Worm (Caenorhabditis elegans) whole organism, L1 larva: ENCODE results near the gene fbxa-208.

Experiments
- Y116A8C.19 ChIP-seq: sonication (generic microtip); optimal IDR thresholded peaks from 2 replicates; lab custom pipeline; 2016; ENCODE audit warnings: missing compliant biosample characterization, missing genetic modification characterization, borderline replicate concordance
- aha-1 ChIP-seq: fragments of 150-350 bp; optimal IDR thresholded peaks from 2 replicates; lab custom pipeline; 2014; ENCODE audit warnings: missing biosample characterization, missing genetic modification characterization
- alr-1 ChIP-seq: fragments of 200-800 bp; sonication (Bioruptor generic); optimal IDR thresholded peaks from 2 replicates; lab custom pipeline; 2018; ENCODE audit warnings: borderline replicate concordance, mild to moderate bottlenecking, missing genetic modification characterization, missing compliant biosample characterization
- aly-2 ChIP-seq: fragments of 150-350 bp; optimal IDR thresholded peaks from 2 replicates; lab custom pipeline; 2014; ENCODE audit warnings: missing biosample characterization, missing genetic modification characterization
- ama-1 ChIP-seq: fragments of 150-350 bp; optimal IDR thresholded peaks from 2 replicates; lab custom pipeline; 2014
- ceh-8 ChIP-seq: fragments of 200-800 bp; sonication (Bioruptor generic); optimal IDR thresholded peaks from 2 replicates; lab custom pipeline; 2018; ENCODE audit warnings: mild to moderate bottlenecking, missing genetic modification characterization, moderate library complexity, missing compliant biosample characterization
- ceh-90 ChIP-seq: sonication (generic microtip); optimal IDR thresholded peaks from 2 replicates; lab custom pipeline; 2016; ENCODE audit warnings: missing genetic modification characterization, missing compliant biosample characterization
- ces-1 ChIP-seq: fragments of 150-350 bp; optimal IDR thresholded peaks from 2 replicates; lab custom pipeline; 2014; ENCODE audit warnings: missing biosample characterization, missing genetic modification reagents, missing genetic modification characterization
- dpl-1 ChIP-seq, 3 experiments: fragments of 150-350 bp in 2 of 3; sonication (generic microtip) in 1 of 3; optimal IDR thresholded peaks; 2 replicates each; lab custom pipeline; 2014 to 2017; ENCODE audit warnings: missing biosample characterization in 3 of 3, missing genetic modification characterization in 3 of 3, missing genetic modification reagents in 3 of 3
- efl-1 ChIP-seq, 4 experiments: fragments of 150-350 bp; optimal IDR thresholded peaks in 3 of 4; peaks in 1 of 4; 1 replicate in 1 of 4; 2 replicates in 3 of 4; lab custom pipeline; 2014; ENCODE audit warnings: missing biosample characterization in 2 of 4, missing genetic modification characterization in 2 of 4, missing genetic modification reagents in 2 of 4
- efl-3 ChIP-seq: fragments of 200-800 bp; sonication (Bioruptor generic); optimal IDR thresholded peaks from 2 replicates; lab custom pipeline; 2018; ENCODE audit warnings: mild to moderate bottlenecking, missing genetic modification characterization, missing compliant biosample characterization
- egl-13 ChIP-seq: sonication (generic microtip); optimal IDR thresholded peaks from 2 replicates; lab custom pipeline; 2016; ENCODE audit warnings: missing genotype, missing genetic modification reagents, missing genetic modification characterization, missing compliant biosample characterization
- elt-2 ChIP-seq: sonication (generic microtip); optimal IDR thresholded peaks from 2 replicates; lab custom pipeline; 2016; ENCODE audit warnings: missing genetic modification characterization, mild to moderate bottlenecking, inconsistent platforms, missing compliant biosample characterization, missing genetic modification reagents
- fkh-10 ChIP-seq: sonication (generic microtip); optimal IDR thresholded peaks from 2 replicates; lab custom pipeline; 2017; ENCODE audit warnings: missing biosample characterization, missing genetic modification reagents, missing genetic modification characterization
- fkh-4 ChIP-seq: sonication (generic microtip); optimal IDR thresholded peaks from 2 replicates; lab custom pipeline; 2016; ENCODE audit warnings: missing compliant biosample characterization, missing genetic modification characterization, borderline replicate concordance
- fos-1 ChIP-seq: fragments of 150-350 bp; optimal IDR thresholded peaks from 2 replicates; lab custom pipeline; 2014; ENCODE audit warnings: missing biosample characterization, missing genetic modification characterization
- hlh-17 ChIP-seq: fragments of 200-800 bp; sonication (Bioruptor generic); optimal IDR thresholded peaks from 2 replicates; lab custom pipeline; 2018; ENCODE audit warnings: missing genetic modification characterization, mild to moderate bottlenecking, missing compliant biosample characterization, moderate library complexity, borderline replicate concordance
- hpl-2 ChIP-seq: fragments of 150-350 bp; optimal IDR thresholded peaks from 2 replicates; lab custom pipeline; 2014; ENCODE audit warnings: missing biosample characterization, missing genetic modification reagents, missing genetic modification characterization
- jun-1 ChIP-seq: fragments of 150-350 bp; optimal IDR thresholded peaks from 2 replicates; lab custom pipeline; 2014; ENCODE audit warnings: missing biosample characterization, missing genetic modification reagents, missing genetic modification characterization
- lin-14 ChIP-seq: fragments of 200-800 bp; sonication (Bioruptor generic); optimal IDR thresholded peaks from 2 replicates; lab custom pipeline; 2018; ENCODE audit warnings: mild to moderate bottlenecking, missing genetic modification characterization, moderate library complexity, missing compliant biosample characterization
- lin-35 ChIP-seq, 2 experiments: fragments of 150-350 bp; optimal IDR thresholded peaks; 2 replicates each; lab custom pipeline; 2014; ENCODE audit warnings: missing biosample characterization in 2 of 2, missing genetic modification characterization in 2 of 2, missing genetic modification reagents in 2 of 2
- lin-39 ChIP-seq: fragments of 150-350 bp; optimal IDR thresholded peaks from 2 replicates; lab custom pipeline; 2014; ENCODE audit warnings: missing biosample characterization, missing genetic modification reagents, missing genetic modification characterization
- lir-3 ChIP-seq: sonication (generic microtip); optimal IDR thresholded peaks from 2 replicates; lab custom pipeline; 2016; ENCODE audit warnings: mild to moderate bottlenecking, missing genetic modification characterization, moderate library complexity, missing compliant biosample characterization; ENCODE audit not compliant: poor library complexity
- mdl-1 ChIP-seq, 2 experiments: fragments of 150-350 bp; optimal IDR thresholded peaks; 2 replicates each; lab custom pipeline; 2014 to 2017; ENCODE audit warnings: missing biosample characterization in 2 of 2, missing genetic modification characterization in 2 of 2, inconsistent platforms in 1 of 2
- mef-2 ChIP-seq: fragments of 150-350 bp; optimal IDR thresholded peaks from 2 replicates; lab custom pipeline; 2014; ENCODE audit warnings: missing biosample characterization, missing genetic modification characterization
- mep-1 ChIP-seq: fragments of 150-350 bp; optimal IDR thresholded peaks from 2 replicates; lab custom pipeline; 2014; ENCODE audit warnings: missing biosample characterization, missing genetic modification characterization
- nhr-11 ChIP-seq: fragments of 150-350 bp; optimal IDR thresholded peaks from 2 replicates; lab custom pipeline; 2014; ENCODE audit warnings: missing biosample characterization, missing genetic modification characterization
- nhr-20 ChIP-seq: sonication (generic microtip); optimal IDR thresholded peaks from 2 replicates; lab custom pipeline; 2016; ENCODE audit warnings: mild to moderate bottlenecking, missing genetic modification characterization, missing compliant biosample characterization
- nhr-237 ChIP-seq: fragments of 150-350 bp; optimal IDR thresholded peaks from 2 replicates; lab custom pipeline; 2014; ENCODE audit warnings: missing biosample characterization, missing genetic modification characterization
- nhr-47 ChIP-seq: sonication (generic microtip); optimal IDR thresholded peaks from 2 replicates; lab custom pipeline; 2016; ENCODE audit warnings: mild to moderate bottlenecking, missing genetic modification characterization, moderate library complexity, missing compliant biosample characterization
- nhr-76 ChIP-seq: sonication (generic microtip); optimal IDR thresholded peaks from 2 replicates; lab custom pipeline; 2017; ENCODE audit warnings: missing biosample characterization, missing genetic modification characterization
- nhr-77 ChIP-seq: fragments of 150-350 bp; optimal IDR thresholded peaks from 2 replicates; lab custom pipeline; 2014; ENCODE audit warnings: missing biosample characterization, missing genetic modification characterization
- pag-3 ChIP-seq: sonication (generic microtip); optimal IDR thresholded peaks from 2 replicates; lab custom pipeline; 2017; ENCODE audit warnings: missing genetic modification characterization, mild to moderate bottlenecking, missing compliant biosample characterization, antibody characterized with exemption, borderline replicate concordance; ENCODE audit not compliant: insufficient read depth
- pqm-1 ChIP-seq: sonication (generic microtip); optimal IDR thresholded peaks from 3 replicates; lab custom pipeline; 2017; ENCODE audit warnings: missing biosample characterization, missing genetic modification characterization
- sup-37 ChIP-seq: fragments of 200-800 bp; sonication (Bioruptor generic); optimal IDR thresholded peaks from 2 replicates; lab custom pipeline; 2018; ENCODE audit warnings: mild to moderate bottlenecking, missing genetic modification characterization, missing compliant biosample characterization
- unc-30 ChIP-seq: sonication (generic microtip); optimal IDR thresholded peaks from 2 replicates; lab custom pipeline; 2017; ENCODE audit warnings: missing biosample characterization, missing genetic modification characterization
- unc-86 ChIP-seq: sonication (generic microtip); optimal IDR thresholded peaks from 2 replicates; lab custom pipeline; 2016; ENCODE audit warnings: missing genetic modification characterization, missing compliant biosample characterization
- unc-98 ChIP-seq: fragments of 200-800 bp; sonication (Bioruptor generic); IDR thresholded peaks from 2 replicates; pipeline ENCODE4 v1.3.6; 2022; ENCODE audit warnings: missing genetic modification characterization, missing compliant biosample characterization
- xbp-1 ChIP-seq: sonication (generic microtip); optimal IDR thresholded peaks from 2 replicates; lab custom pipeline; 2016; ENCODE audit warnings: missing genetic modification characterization, missing compliant biosample characterization
- zag-1 ChIP-seq: fragments of 150-350 bp; optimal IDR thresholded peaks from 2 replicates; lab custom pipeline; 2014; ENCODE audit warnings: missing biosample characterization, missing genetic modification characterization
- ztf-11 ChIP-seq, 2 experiments: sonication (generic microtip); optimal IDR thresholded peaks; 2 replicates each; lab custom pipeline; 2016 to 2017; ENCODE audit warnings: missing genetic modification characterization in 2 of 2, missing biosample characterization in 1 of 2, missing compliant biosample characterization in 1 of 2
- ztf-4 ChIP-seq: fragments of 150-350 bp; optimal IDR thresholded peaks from 2 replicates; lab custom pipeline; 2014; ENCODE audit warnings: missing biosample characterization, missing genetic modification characterization

The fbxa-208 gene

DNA sequence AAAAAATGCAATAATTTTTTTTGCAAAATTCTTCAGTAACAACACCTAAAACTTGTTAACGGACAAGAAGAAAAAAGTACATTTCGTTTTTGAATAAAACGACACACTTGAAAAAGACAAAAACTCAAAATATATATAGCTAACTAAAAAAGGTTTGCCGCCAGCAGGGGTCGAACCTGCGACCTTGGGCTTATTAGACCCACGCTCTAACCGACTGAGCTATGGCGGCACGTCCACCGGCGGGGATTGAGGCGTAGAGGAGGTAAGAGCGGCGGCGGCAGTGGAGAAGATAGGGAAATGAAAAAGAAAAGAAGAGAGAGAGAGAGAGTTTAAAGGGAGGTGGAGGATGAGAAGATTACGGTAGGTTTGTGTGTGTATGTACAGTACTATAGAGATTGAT, 38.4 kb upstream of the fbxa-208 start (continued):
- TF ChIP-seq pqm-1 (no peak), nhr-20 (tag; lab: Kevin White, UChicago) (peak; percentile 2)

ce11 chrIII:1218998-1219397, 37.6 kb upstream of the fbxa-208 start:
- TF ChIP-seq zag-1 (tag; lab: Kevin White, UChicago) (no peak), dpl-1 (GFP tag; optimal IDR thresholded peaks at IDR 0.05; lab: Kevin White, UChicago) (no peak), efl-1 (optimal IDR thresholded peaks at IDR 0.05; lab: Kevin White, UChicago) (no peak), efl-1 (GFP tag; optimal IDR thresholded peaks at IDR 0.05 in 1 of 2; lab: Kevin White, UChicago) (peak in 1 of 2 experiments; percentile 3), sup-37 (GFP tag; lab: Kevin White, UChicago) (no peak)

ce11 chrIII:1220012-1220411, 36.6 kb upstream of the fbxa-208 start:
- no peak for TF ChIP-seq lir-3 (tag; lab: Kevin White, UChicago)
- no peak for TF ChIP-seq egl-13 (tag; lab: Kevin White, UChicago)
- no peak for TF ChIP-seq pqm-1
- no peak for TF ChIP-seq nhr-11 (tag; lab: Kevin White, UChicago)
- no peak for TF ChIP-seq ama-1 (lab: Kevin White, UChicago)
- TF ChIP-seq Y116A8C.19 (tag; lab: Kevin White, UChicago) = no peak
- no peak for TF ChIP-seq pag-3 (tag; lab: Kevin White, UChicago)
- TF ChIP-seq ceh-8 (GFP tag; lab: Kevin White, UChicago) = no peak
- TF ChIP-seq elt-2 (tag; lab: Kevin White, UChicago) = peak; percentile 61
- TF ChIP-seq ceh-90 = no peak
- TF ChIP-seq efl-1 (optimal IDR thresholded peaks at IDR 0.05; lab: Kevin White, UChicago) = no peak
- peak in 1 of 2 experiments; percentile 83 for TF ChIP-seq efl-1 (GFP tag; optimal IDR thresholded peaks at IDR 0.05 in 1 of 2; lab: Kevin White, UChicago)
- no peak for TF ChIP-seq xbp-1 (tag; lab: Kevin White, UChicago)
- no peak for TF ChIP-seq nhr-20 (tag; lab: Kevin White, UChicago)
- TF ChIP-seq lin-14 (GFP tag; lab: Kevin White, UChicago) = peak; percentile 30
- no peak for TF ChIP-seq ztf-4
- TF ChIP-seq mef-2 = no peak
- TF ChIP-seq fkh-10 (GFP tag; lab: Kevin White, UChicago) = no peak
- no peak for TF ChIP-seq ces-1
- no peak for TF ChIP-seq fos-1 (tag; lab: Kevin White, UChicago)
- TF ChIP-seq aha-1 (tag; lab: Kevin White, UChicago) = no peak
- no peak for TF ChIP-seq lin-35 (GFP tag; optimal IDR thresholded peaks at IDR 0.05; lab: Kevin White, UChicago)

DNA sequence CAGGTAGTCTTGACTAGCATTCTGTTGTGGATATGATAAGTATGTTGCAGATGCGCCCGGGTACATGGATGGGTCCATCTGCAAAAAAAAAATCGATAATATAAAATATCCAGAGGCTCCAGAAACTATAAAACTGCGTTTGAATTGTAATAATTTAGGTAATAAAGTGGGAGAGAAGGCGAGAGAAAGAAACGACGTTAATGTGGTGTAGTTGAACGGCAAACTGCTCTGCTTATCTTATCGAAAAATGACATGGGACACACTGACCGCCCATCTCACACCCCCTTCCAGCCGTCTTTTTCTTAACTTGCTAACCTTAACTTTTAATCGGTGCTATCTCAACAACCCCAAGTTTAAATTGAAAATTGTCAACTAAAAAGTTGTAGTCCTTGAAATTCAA, 34.6 kb upstream of the fbxa-208 start:
- TF ChIP-seq mep-1 (tag; lab: Kevin White, UChicago) (no peak), elt-2 (tag; lab: Kevin White, UChicago) (peak; percentile 15), nhr-237 (tag; lab: Kevin White, UChicago) (no peak)

ce11 chrIII:1223319-1224093, 33.1 kb upstream of the fbxa-208 start:
- TF ChIP-seq ztf-11 (tag; optimal IDR thresholded peaks at IDR 0.05; lab: Kevin White, UChicago) (no peak), hpl-2 (GFP tag; lab: Kevin White, UChicago) (no peak), jun-1 (tag; lab: Kevin White, UChicago) (peak; percentile 16), nhr-77 (tag; lab: Kevin White, UChicago) (peak; percentile 6), efl-3 (no peak), hlh-17 (no peak), unc-98 (GFP tag; lab: Robert Waterston, UW) (no peak), unc-86 (tag; lab: Kevin White, UChicago) (no peak), fkh-10 (GFP tag; lab: Kevin White, UChicago) (no peak), nhr-76 (tag; lab: Kevin White, UChicago) (no peak), unc-30 (tag; lab: Kevin White, UChicago) (no peak), lin-39 (tag; lab: Kevin White, UChicago) (no peak), aly-2 (tag; lab: Kevin White, UChicago) (no peak), efl-1 (optimal IDR thresholded peaks at IDR 0.05; lab: Kevin White, UChicago) (no peak), efl-1 (GFP tag; optimal IDR thresholded peaks at IDR 0.05 in 1 of 2; lab: Kevin White, UChicago) (no peak), lin-14 (GFP tag; lab: Kevin White, UChicago) (peak; percentile 27), alr-1 (tag; lab: Kevin White, UChicago) (no peak), elt-2 (tag; lab: Kevin White, UChicago) (peak; percentile 24), ceh-90 (no peak), nhr-47 (tag; lab: Kevin White, UChicago) (no peak), mdl-1 (tag; optimal IDR thresholded peaks at IDR 0.05; lab: Kevin White, UChicago) (peak in 1 of 2 experiments; percentile 46), fkh-4 (tag; lab: Kevin White, UChicago) (no peak)
